Worm (Caenorhabditis elegans) whole organism, mixed stage, embryonic: ENCODE results near the gene frpr-21.

Source experiments
- blmp-1 ChIP-seq: fragments of 150-350 bp; optimal IDR thresholded peaks from 2 replicates; lab custom pipeline; 2014; ENCODE audit warnings: missing biosample characterization, missing genetic modification characterization
- elt-3 ChIP-seq: fragments of 150-350 bp; optimal IDR thresholded peaks from 2 replicates; lab custom pipeline; 2014; ENCODE audit warnings: missing biosample characterization, missing genetic modification characterization
- hlh-1 ChIP-seq: fragments of 150-350 bp; optimal IDR thresholded peaks from 2 replicates; lab custom pipeline; 2014; ENCODE audit warnings: missing biosample characterization, missing genetic modification reagents, missing genetic modification characterization
- lsy-2 ChIP-seq: fragments of 150-350 bp; optimal IDR thresholded peaks from 2 replicates; lab custom pipeline; 2014; ENCODE audit warnings: missing biosample characterization, missing genetic modification characterization
- nhr-237 ChIP-seq: fragments of 150-350 bp; optimal IDR thresholded peaks from 2 replicates; lab custom pipeline; 2014; ENCODE audit warnings: missing biosample characterization, missing genetic modification characterization
- snpc-4 ChIP-seq: fragments of 150-350 bp; optimal IDR thresholded peaks from 2 replicates; lab custom pipeline; 2014; ENCODE audit warnings: missing biosample characterization, missing genetic modification characterization
- unc-39 ChIP-seq: fragments of 150-350 bp; optimal IDR thresholded peaks from 2 replicates; lab custom pipeline; 2014; ENCODE audit warnings: missing biosample characterization, missing genetic modification characterization
- unc-62 ChIP-seq: fragments of 150-350 bp; optimal IDR thresholded peaks from 2 replicates; lab custom pipeline; 2014; ENCODE audit warnings: missing biosample characterization, missing genetic modification reagents, missing genetic modification characterization
- zip-8 ChIP-seq: fragments of 150-350 bp; optimal IDR thresholded peaks from 2 replicates; lab custom pipeline; 2014; ENCODE audit warnings: missing biosample characterization, missing genetic modification characterization

- TF ChIP-seq snpc-4 (no peak), unc-62 (GFP tag; lab: Kevin White, UChicago) (no peak), unc-39 (tag; lab: Kevin White, UChicago) (no peak), lsy-2 (tag; lab: Kevin White, UChicago) (no peak), elt-3 (tag; lab: Kevin White, UChicago) (no peak), nhr-237 (tag; lab: Kevin White, UChicago) (no peak), blmp-1 (tag; lab: Kevin White, UChicago) (no peak), zip-8 (no peak), hlh-1 (tag; lab: Kevin White, UChicago) (no peak)
Observed at ce11 chrII:10443898-10444297, 22.1 kb upstream of the frpr-21 start.
